Fruit fly (Drosophila melanogaster): Measurements from ENCODE around the gene CG10317.

Gene CG10317

dm6 chr3R:16337863-16338262, 32.5 kb downstream of the CG10317 start:
- TF ChIP-seq Ets98B (GFP tag; IDR thresholded peaks at IDR 0.05): no peak
- no peak for TF ChIP-seq Snoo (tag; optimal IDR thresholded peaks at IDR 0.05)
- TF ChIP-seq fd96Ca (GFP tag; IDR thresholded peaks at IDR 0.05): no peak
- no peak for TF ChIP-seq CG8301 (tag; optimal IDR thresholded peaks at IDR 0.05)
- TF ChIP-seq rn (GFP tag; IDR thresholded peaks at IDR 0.05): no peak
- no peak for TF ChIP-seq Pif1A (GFP tag; optimal IDR thresholded peaks at IDR 0.05)
- no peak for TF ChIP-seq CG9948 (tag; optimal IDR thresholded peaks at IDR 0.05)
- TF ChIP-seq CG12605 (GFP tag; IDR thresholded peaks at IDR 0.05): no peak
- no peak for TF ChIP-seq CG34367 (tag; optimal IDR thresholded peaks at IDR 0.05)
- no peak for TF ChIP-seq CG14655 (GFP tag; optimal IDR thresholded peaks at IDR 0.05)
- no peak for TF ChIP-seq CG32121 (GFP tag; IDR thresholded peaks at IDR 0.05)
- TF ChIP-seq CG17806 (tag; optimal IDR thresholded peaks at IDR 0.05): no peak
- TF ChIP-seq gl (tag; optimal IDR thresholded peaks at IDR 0.05): no peak

dm6 chr3R:16337053-16337385, 33.3 kb downstream of the CG10317 start:
- peak; percentile 34 for TF ChIP-seq gl (tag; optimal IDR thresholded peaks at IDR 0.05)
- TF ChIP-seq Snoo (tag; optimal IDR thresholded peaks at IDR 0.05): peak; percentile 24
- TF ChIP-seq fd96Ca (GFP tag; IDR thresholded peaks at IDR 0.05): peak; percentile 58; the same call in 1 of the 3 replicates
- no peak for TF ChIP-seq D1 (tag; optimal IDR thresholded peaks at IDR 0.05)
- TF ChIP-seq CG14655 (GFP tag; optimal IDR thresholded peaks at IDR 0.05): no peak
- peak; percentile 77 for TF ChIP-seq CG9948 (tag; optimal IDR thresholded peaks at IDR 0.05)
- peak; percentile 76 for TF ChIP-seq CG17806 (tag; optimal IDR thresholded peaks at IDR 0.05)
- peak; percentile 73 for TF ChIP-seq Pif1B (GFP tag; optimal IDR thresholded peaks at IDR 0.05)
- peak; percentile 57 for TF ChIP-seq CG8159 (tag; optimal IDR thresholded peaks at IDR 0.05)
- peak; percentile 53; the same call in 2 of the 3 replicates for TF ChIP-seq CG4496 (GFP tag; IDR thresholded peaks at IDR 0.05)
- TF ChIP-seq CG34367 (tag; optimal IDR thresholded peaks at IDR 0.05): peak; percentile 52
- TF ChIP-seq CG32121 (GFP tag; IDR thresholded peaks at IDR 0.05): no peak
- peak; percentile 56 for TF ChIP-seq CG8301 (tag; optimal IDR thresholded peaks at IDR 0.05)
- no peak for TF ChIP-seq EcR (GFP tag; optimal IDR thresholded peaks at IDR 0.05)
- no peak for TF ChIP-seq CG10348 (GFP tag; IDR thresholded peaks at IDR 0.05)
- peak; percentile 37 for TF ChIP-seq CG15710 (tag; optimal IDR thresholded peaks at IDR 0.05)
- TF ChIP-seq rn (GFP tag; IDR thresholded peaks at IDR 0.05): peak; percentile 48; the same call in 1 of the 2 replicates
- TF ChIP-seq CG13204 (GFP tag; optimal IDR thresholded peaks at IDR 0.05): no peak
- TF ChIP-seq Ets98B (GFP tag; IDR thresholded peaks at IDR 0.05): 0 out of 2 replicates have a peak, but pooled peaks have one; percentile 12
- peak; percentile 79 for TF ChIP-seq Pif1A (GFP tag; optimal IDR thresholded peaks at IDR 0.05)
- TF ChIP-seq CG12605 (GFP tag; IDR thresholded peaks at IDR 0.05): 0 out of 2 replicates have a peak, but pooled peaks have one; percentile 28

dm6 chr3R:16336327-16337052, 33.8 kb downstream of the CG10317 start:
- TF ChIP-seq fd96Ca (GFP tag; IDR thresholded peaks at IDR 0.05) (no peak), Snoo (tag; optimal IDR thresholded peaks at IDR 0.05) (peak; percentile 8), CG14655 (GFP tag; optimal IDR thresholded peaks at IDR 0.05) (peak; percentile 75), Pif1B (GFP tag; optimal IDR thresholded peaks at IDR 0.05) (peak; percentile 34), CG9948 (tag; optimal IDR thresholded peaks at IDR 0.05) (no peak), CG15710 (tag; optimal IDR thresholded peaks at IDR 0.05) (no peak), CG32121 (GFP tag; IDR thresholded peaks at IDR 0.05) (no peak), Pif1A (GFP tag; optimal IDR thresholded peaks at IDR 0.05) (peak; percentile 41), CG34367 (tag; optimal IDR thresholded peaks at IDR 0.05) (no peak), CG8159 (tag; optimal IDR thresholded peaks at IDR 0.05) (peak; percentile 33), EcR (GFP tag; optimal IDR thresholded peaks at IDR 0.05) (no peak), gl (tag; optimal IDR thresholded peaks at IDR 0.05) (no peak), CG12605 (GFP tag; IDR thresholded peaks at IDR 0.05) (no peak), CG10348 (GFP tag; IDR thresholded peaks at IDR 0.05) (no peak), CG17806 (tag; optimal IDR thresholded peaks at IDR 0.05) (peak; percentile 15), CG13204 (GFP tag; optimal IDR thresholded peaks at IDR 0.05) (no peak), CG8301 (tag; optimal IDR thresholded peaks at IDR 0.05) (peak; percentile 69), Ets98B (GFP tag; IDR thresholded peaks at IDR 0.05) (no peak; the same call in 1 of the 2 replicates), D1 (tag; optimal IDR thresholded peaks at IDR 0.05) (no peak), rn (GFP tag; IDR thresholded peaks at IDR 0.05) (no peak), CG4496 (GFP tag; IDR thresholded peaks at IDR 0.05) (0 out of 3 replicates have a peak, but pooled peaks have one; percentile 21)

dm6 chr3R:16335438-16336073, 34.8 kb downstream of the CG10317 start:
- TF ChIP-seq D1 (tag; optimal IDR thresholded peaks at IDR 0.05) (no peak), EcR (GFP tag; optimal IDR thresholded peaks at IDR 0.05) (no peak), CG17806 (tag; optimal IDR thresholded peaks at IDR 0.05) (no peak), CG8301 (tag; optimal IDR thresholded peaks at IDR 0.05) (no peak), CG8159 (tag; optimal IDR thresholded peaks at IDR 0.05) (no peak), CG10348 (GFP tag; IDR thresholded peaks at IDR 0.05) (no peak)

- no peak for TF ChIP-seq Pif1B (GFP tag; optimal IDR thresholded peaks at IDR 0.05)
- no peak for TF ChIP-seq gl (tag; optimal IDR thresholded peaks at IDR 0.05)
- no peak for TF ChIP-seq Ets98B (GFP tag; IDR thresholded peaks at IDR 0.05)
- TF ChIP-seq CG8159 (tag; optimal IDR thresholded peaks at IDR 0.05): no peak
- TF ChIP-seq CG34367 (tag; optimal IDR thresholded peaks at IDR 0.05): no peak
- no peak for TF ChIP-seq CG4496 (GFP tag; IDR thresholded peaks at IDR 0.05)
- no peak for TF ChIP-seq CG13204 (GFP tag; optimal IDR thresholded peaks at IDR 0.05)
- TF ChIP-seq CG15710 (tag; optimal IDR thresholded peaks at IDR 0.05): no peak
- TF ChIP-seq CG14655 (GFP tag; optimal IDR thresholded peaks at IDR 0.05): no peak
- no peak for TF ChIP-seq Snoo (tag; optimal IDR thresholded peaks at IDR 0.05)
- TF ChIP-seq fd96Ca (GFP tag; IDR thresholded peaks at IDR 0.05): no peak
- TF ChIP-seq CG8301 (tag; optimal IDR thresholded peaks at IDR 0.05): no peak
Measured at dm6 chr3R:16334797-16335196, 35.5 kb downstream of the CG10317 start.

All from whole organism, pupa.